Worm (Caenorhabditis elegans) whole organism, L4 larva: Measurements from ENCODE around the gene Y37B11A.3.

Experiments
- F37D6.2 ChIP-seq: sonication (generic microtip); optimal IDR thresholded peaks from 2 replicates; lab custom pipeline; 2016; ENCODE audit warnings: mild to moderate bottlenecking, missing genetic modification characterization, missing compliant biosample characterization
- F44E2.7 ChIP-seq: fragments of 200-800 bp; sonication (Bioruptor generic); IDR thresholded peaks from 2 replicates; pipeline ENCODE4 v2.1.2; 2022; ENCODE audit warnings: missing genetic modification characterization, missing compliant biosample characterization
- Y105C5A.15 ChIP-seq: fragments of 200-800 bp; sonication (Bioruptor generic); IDR thresholded peaks from 2 replicates; pipeline ENCODE4 v1.3.6; 2022; ENCODE audit warnings: missing genetic modification characterization, missing compliant biosample characterization
- Y48G9A.11 ChIP-seq: fragments of 200-800 bp; sonication (Bioruptor generic); IDR thresholded peaks from 2 replicates; pipeline ENCODE4 v1.3.6; 2022; ENCODE audit warnings: missing genetic modification reagents, missing genetic modification characterization, missing compliant biosample characterization
- Y75B8A.6 ChIP-seq: fragments of 200-800 bp; sonication (Bioruptor generic); IDR thresholded peaks from 2 replicates; pipeline ENCODE4 v1.3.6; 2022; ENCODE audit warnings: missing genetic modification reagents, missing genetic modification characterization, missing compliant biosample characterization
- ZK546.5 ChIP-seq, 2 experiments: sonication (generic microtip); optimal IDR thresholded peaks; 2 replicates each; lab custom pipeline; 2017; ENCODE audit warnings: missing biosample characterization in 2 of 2, missing genetic modification characterization in 2 of 2
- aha-1 ChIP-seq: fragments of 150-350 bp; peaks from one replicate; lab custom pipeline; 2014; ENCODE audit warnings: missing biosample characterization, missing genetic modification characterization
- ama-1 ChIP-seq: fragments of 150-350 bp; optimal IDR thresholded peaks from 2 replicates; lab custom pipeline; 2014; ENCODE audit warnings: inconsistent platforms, mixed read lengths
- attf-4 ChIP-seq: sonication (generic microtip); optimal IDR thresholded peaks from 3 replicates; lab custom pipeline; 2017; ENCODE audit warnings: missing biosample characterization, missing genetic modification characterization
- ceh-20 ChIP-seq: fragments of 200-800 bp; sonication (Bioruptor generic); IDR thresholded peaks from 2 replicates; pipeline ENCODE4 v1.3.6; 2022; ENCODE audit warnings: missing genetic modification reagents, missing genetic modification characterization, missing compliant biosample characterization
- ceh-44 ChIP-seq: fragments of 200-800 bp; sonication (Bioruptor generic); IDR thresholded peaks from 2 replicates; pipeline ENCODE4 v1.3.6; 2022; ENCODE audit warnings: missing genetic modification reagents, missing genetic modification characterization, missing compliant biosample characterization
- ctbp-1 ChIP-seq: fragments of 200-800 bp; sonication (Bioruptor generic); IDR thresholded peaks from 2 replicates; pipeline ENCODE4 v1.3.6; 2022; ENCODE audit warnings: missing genetic modification reagents, missing genetic modification characterization, missing compliant biosample characterization
- daf-16 ChIP-seq, 3 experiments: sonication (generic microtip); optimal IDR thresholded peaks; 2 replicates each; lab custom pipeline; 2016 to 2017; ENCODE audit warnings: missing genetic modification characterization in 3 of 3, missing genetic modification reagents in 3 of 3, mild to moderate bottlenecking in 2 of 3, missing compliant biosample characterization in 2 of 3, missing biosample characterization in 1 of 3, moderate library complexity in 1 of 3
- dmd-6 ChIP-seq: fragments of 200-800 bp; sonication (Bioruptor generic); IDR thresholded peaks from 2 replicates; pipeline ENCODE4 v1.3.6; 2022; ENCODE audit warnings: missing genetic modification reagents, missing genetic modification characterization, missing compliant biosample characterization
- dmd-9 ChIP-seq: fragments of 200-800 bp; sonication (Bioruptor generic); IDR thresholded peaks from 2 replicates; pipeline ENCODE4 v1.3.6; 2022; ENCODE audit warnings: missing genetic modification reagents, missing genetic modification characterization, missing compliant biosample characterization
- dpl-1 ChIP-seq: fragments of 150-350 bp; optimal IDR thresholded peaks from 2 replicates; lab custom pipeline; 2014; ENCODE audit warnings: missing biosample characterization, missing genetic modification reagents, missing genetic modification characterization
- duxl-1 ChIP-seq: sonication (generic microtip); optimal IDR thresholded peaks from 2 replicates; lab custom pipeline; 2016; ENCODE audit warnings: mild to moderate bottlenecking, missing genetic modification characterization, moderate library complexity, missing compliant biosample characterization; ENCODE audit not compliant: poor library complexity
- dve-1 ChIP-seq: sonication (generic microtip); optimal IDR thresholded peaks from 2 replicates; lab custom pipeline; 2017; ENCODE audit warnings: antibody characterized with exemption, mild to moderate bottlenecking, missing genetic modification characterization, missing compliant biosample characterization; ENCODE audit not compliant: insufficient read depth
- fos-1 ChIP-seq: fragments of 150-350 bp; optimal IDR thresholded peaks from 2 replicates; lab custom pipeline; 2014; ENCODE audit warnings: missing biosample characterization, missing genetic modification characterization
- hif-1 ChIP-seq, 2 experiments: sonication (generic microtip); optimal IDR thresholded peaks; 2 replicates each; lab custom pipeline; 2016 to 2017; ENCODE audit warnings: missing compliant biosample characterization in 2 of 2, missing genetic modification characterization in 2 of 2, missing genetic modification reagents in 2 of 2, missing genotype in 2 of 2, mild to moderate bottlenecking in 1 of 2
- hlh-11 ChIP-seq: fragments of 200-800 bp; sonication (Bioruptor generic); optimal IDR thresholded peaks from 2 replicates; lab custom pipeline; 2018; ENCODE audit warnings: mild to moderate bottlenecking, missing genetic modification characterization, missing compliant biosample characterization
- hlh-30 ChIP-seq: sonication (generic microtip); optimal IDR thresholded peaks from 2 replicates; lab custom pipeline; 2017; ENCODE audit warnings: antibody characterized with exemption, mild to moderate bottlenecking, missing genetic modification characterization, missing compliant biosample characterization; ENCODE audit not compliant: insufficient read depth
- hmg-1.1 ChIP-seq: fragments of 200-800 bp; sonication (Bioruptor generic); IDR thresholded peaks from 2 replicates; pipeline ENCODE4 v1.3.6; 2022; ENCODE audit warnings: missing genetic modification reagents, missing genetic modification characterization, missing compliant biosample characterization
- jun-1 ChIP-seq: fragments of 150-350 bp; optimal IDR thresholded peaks from 2 replicates; lab custom pipeline; 2014; ENCODE audit warnings: missing biosample characterization, missing genetic modification reagents, missing genetic modification characterization
- lin-13 ChIP-seq: fragments of 150-350 bp; optimal IDR thresholded peaks from 2 replicates; lab custom pipeline; 2014; ENCODE audit warnings: missing biosample characterization, missing genetic modification reagents, missing genetic modification characterization
- lsy-2 ChIP-seq, 2 experiments: fragments of 150-350 bp in 1 of 2; sonication (generic microtip) in 1 of 2; optimal IDR thresholded peaks; 2 replicates each; lab custom pipeline; 2014 to 2017; ENCODE audit warnings: missing biosample characterization in 2 of 2, missing genetic modification characterization in 2 of 2
- mdt-29 ChIP-seq: fragments of 200-800 bp; sonication (Bioruptor generic); IDR thresholded peaks from 2 replicates; pipeline ENCODE4 v1.3.6; 2022; ENCODE audit warnings: missing genetic modification reagents, missing genetic modification characterization, missing compliant biosample characterization
- mep-1 ChIP-seq: fragments of 150-350 bp; sonication (generic microtip); optimal IDR thresholded peaks from 3 replicates; lab custom pipeline; 2014; ENCODE audit warnings: missing biosample characterization, missing genetic modification characterization
- mes-2 ChIP-seq: sonication (generic microtip); optimal IDR thresholded peaks from 2 replicates; lab custom pipeline; 2016; ENCODE audit warnings: missing genotype, mild to moderate bottlenecking, missing genetic modification characterization, missing compliant biosample characterization; ENCODE audit not compliant: poor library complexity, severe bottlenecking
- mxl-3 ChIP-seq: fragments of 200-800 bp; sonication (Bioruptor generic); optimal IDR thresholded peaks from 2 replicates; lab custom pipeline; 2018; ENCODE audit warnings: mild to moderate bottlenecking, missing genetic modification characterization, missing compliant biosample characterization
- nhr-102 ChIP-seq: sonication (generic microtip); optimal IDR thresholded peaks from 2 replicates; lab custom pipeline; 2016; ENCODE audit warnings: mild to moderate bottlenecking, missing genetic modification characterization, moderate library complexity, missing compliant biosample characterization
- nhr-11 ChIP-seq: fragments of 150-350 bp; optimal IDR thresholded peaks from 2 replicates; lab custom pipeline; 2014; ENCODE audit warnings: missing biosample characterization, missing genetic modification characterization
- nhr-28 ChIP-seq: fragments of 150-350 bp; optimal IDR thresholded peaks from 2 replicates; lab custom pipeline; 2014; ENCODE audit warnings: missing biosample characterization, missing genetic modification characterization
- nhr-48 ChIP-seq: sonication (generic microtip); optimal IDR thresholded peaks from 2 replicates; lab custom pipeline; 2016; ENCODE audit warnings: mild to moderate bottlenecking, missing genetic modification characterization, missing compliant biosample characterization
- nhr-77 ChIP-seq: fragments of 150-350 bp; optimal IDR thresholded peaks from 2 replicates; lab custom pipeline; 2014; ENCODE audit warnings: missing biosample characterization, missing genetic modification characterization
- php-3 ChIP-seq: fragments of 200-800 bp; sonication (Bioruptor generic); IDR thresholded peaks from 2 replicates; pipeline ENCODE4 v1.3.6; 2022; ENCODE audit warnings: missing genetic modification reagents, missing genetic modification characterization, missing compliant biosample characterization
- rbr-2 ChIP-seq: sonication (generic microtip); optimal IDR thresholded peaks from 2 replicates; lab custom pipeline; 2016; ENCODE audit warnings: missing genotype, missing genetic modification characterization, missing compliant biosample characterization
- set-16 ChIP-seq: fragments of 200-800 bp; sonication (Bioruptor generic); IDR thresholded peaks from 2 replicates; pipeline ENCODE4 v1.3.6; 2022; ENCODE audit warnings: missing genetic modification reagents, missing genetic modification characterization, missing compliant biosample characterization
- spr-1 ChIP-seq: sonication (generic microtip); optimal IDR thresholded peaks from 2 replicates; lab custom pipeline; 2016; ENCODE audit warnings: mild to moderate bottlenecking, missing genetic modification characterization, missing compliant biosample characterization
- spr-3 ChIP-seq: fragments of 200-800 bp; sonication (Bioruptor generic); optimal IDR thresholded peaks from 2 replicates; lab custom pipeline; 2018; ENCODE audit warnings: mild to moderate bottlenecking, missing genetic modification characterization, missing compliant biosample characterization
- tra-1 ChIP-seq: fragments of 200-800 bp; sonication (Bioruptor generic); IDR thresholded peaks from 2 replicates; pipeline ENCODE4 v1.3.6; 2022; ENCODE audit warnings: missing genetic modification reagents, missing genetic modification characterization, missing compliant biosample characterization
- unc-62 ChIP-seq, 3 experiments: fragments of 150-350 bp in 1 of 3; sonication (generic microtip); optimal IDR thresholded peaks in 2 of 3; peaks in 1 of 3; 1 replicate in 1 of 3; 2 replicates in 2 of 3; lab custom pipeline; 2014 to 2017; ENCODE audit warnings: missing biosample characterization in 3 of 3, missing genetic modification characterization in 3 of 3, missing genetic modification reagents in 3 of 3, missing genotype in 1 of 3
- vab-7 ChIP-seq: fragments of 200-800 bp; sonication (Bioruptor generic); IDR thresholded peaks from 2 replicates; pipeline ENCODE4 v1.3.6; 2022; ENCODE audit warnings: missing genetic modification reagents, missing genetic modification characterization, missing compliant biosample characterization
- zfp-3 ChIP-seq: fragments of 200-800 bp; sonication (Bioruptor generic); conservative IDR thresholded peaks from 2 replicates; pipeline ENCODE4 v1.3.6; 2022; ENCODE audit warnings: missing genetic modification reagents, missing genetic modification characterization, missing compliant biosample characterization
- ztf-7 ChIP-seq: fragments of 150-350 bp; optimal IDR thresholded peaks from 2 replicates; lab custom pipeline; 2014; ENCODE audit warnings: missing biosample characterization, missing genetic modification characterization

The Y37B11A.3 gene

DNA sequence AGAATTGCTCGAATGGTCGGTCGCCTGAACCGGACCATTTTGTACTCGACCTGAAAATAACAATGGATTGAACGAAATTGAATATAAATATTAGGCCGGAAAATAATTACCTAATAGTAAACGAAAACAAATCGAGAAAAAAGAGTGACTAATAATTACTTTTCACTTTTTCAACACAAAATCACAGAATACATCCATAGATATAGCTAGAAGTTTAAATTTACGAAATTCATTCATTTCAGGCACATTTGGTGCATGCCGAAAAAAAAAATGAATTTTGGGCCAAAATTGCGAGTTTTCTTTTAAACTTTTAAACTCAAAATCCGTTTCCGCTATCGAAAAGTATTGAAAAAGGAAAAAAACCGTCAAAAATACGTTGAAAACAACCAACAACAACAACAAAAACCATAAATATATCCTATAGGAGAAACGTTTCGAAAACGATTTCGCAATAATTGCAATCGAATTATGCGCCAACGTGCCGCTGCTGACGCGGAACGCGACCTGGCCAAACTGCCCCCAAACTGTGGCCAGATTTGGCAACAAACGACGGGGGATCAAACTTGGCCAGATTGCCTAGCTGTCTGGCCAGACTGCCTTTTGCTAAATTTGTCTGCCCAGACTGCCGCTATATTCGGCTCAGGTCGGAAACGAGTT, at the start of gene Y37B11A.3:
Gene Y37B11A.3, minus strand, starts transcription at position 51 of the 657 bp plus-strand sequence.
- TF ChIP-seq nhr-77 (peak; percentile 39), Y105C5A.15 (GFP tag; lab: Robert Waterston, UW) (no peak), spr-1 (tag; lab: Kevin White, UChicago) (peak; percentile 42), Y75B8A.6 (0 out of 2 replicates have a peak, but pooled peaks have one; percentile 43), F44E2.7 (GFP tag; lab: Robert Waterston, UW) (no peak), hlh-11 (peak; percentile 61), fos-1 (tag; lab: Kevin White, UChicago) (no peak), ceh-44 (GFP tag; lab: Robert Waterston, UW) (no peak), mes-2 (tag; lab: Kevin White, UChicago) (peak; percentile 84), dmd-6 (GFP tag; lab: Robert Waterston, UW) (peak; percentile 72), lsy-2 (tag; optimal IDR thresholded peaks at IDR 0.05; lab: Kevin White, UChicago) (peak in 1 of 2 experiments; percentile 78), nhr-11 (tag; lab: Kevin White, UChicago) (peak; percentile 18), nhr-48 (tag; lab: Kevin White, UChicago) (peak; percentile 33), vab-7 (GFP tag; lab: Robert Waterston, UW) (peak; percentile 19; the same call in 1 of the 2 replicates), jun-1 (tag; lab: Kevin White, UChicago) (peak; percentile 26), spr-3 (no peak), Y48G9A.11 (GFP tag; lab: Robert Waterston, UW) (no peak; the same call in 1 of the 2 replicates), F37D6.2 (tag; lab: Kevin White, UChicago) (peak; percentile 21), ama-1 (no peak), mxl-3 (GFP tag; lab: Kevin White, UChicago) (peak; percentile 58), ctbp-1 (GFP tag; lab: Robert Waterston, UW) (peak; percentile 51; the same call in 1 of the 2 replicates), aha-1 (tag; lab: Kevin White, UChicago) (peak; percentile 98), attf-4 (tag; lab: Kevin White, UChicago) (no peak), set-16 (GFP tag; lab: Robert Waterston, UW) (peak; percentile 33; the same call in 1 of the 2 replicates), dpl-1 (GFP tag; lab: Kevin White, UChicago) (peak; percentile 75), mdt-29 (GFP tag; lab: Robert Waterston, UW) (peak; percentile 22; the same call in 1 of the 2 replicates), tra-1 (GFP tag; lab: Robert Waterston, UW) (0 out of 2 replicates have a peak, but pooled peaks have one; percentile 48), lin-13 (GFP tag; lab: Kevin White, UChicago) (peak; percentile 56), nhr-28 (tag; lab: Kevin White, UChicago) (peak; percentile 15), hmg-1.1 (GFP tag; lab: Robert Waterston, UW) (peak; percentile 83), dmd-9 (GFP tag; lab: Robert Waterston, UW) (peak; percentile 62; the same call in 1 of the 2 replicates), duxl-1 (peak; percentile 39), rbr-2 (tag; lab: Kevin White, UChicago) (peak; percentile 65), hlh-30 (tag; lab: Kevin White, UChicago) (peak; percentile 7), ceh-20 (GFP tag; lab: Robert Waterston, UW) (peak; percentile 68; the same call in 1 of the 2 replicates), unc-62 (GFP tag; optimal IDR thresholded peaks at IDR 0.05 in 1 of 2; lab: Kevin White, UChicago) (no peak), unc-62 (tag; optimal IDR thresholded peaks at IDR 0.05; lab: Kevin White, UChicago) (no peak), hif-1 (tag; optimal IDR thresholded peaks at IDR 0.05; lab: Kevin White, UChicago) (peak in 1 of 2 experiments; percentile 45), php-3 (GFP tag; lab: Robert Waterston, UW) (0 out of 2 replicates have a peak, but pooled peaks have one; percentile 35), ZK546.5 (tag; optimal IDR thresholded peaks at IDR 0.05; lab: Kevin White, UChicago) (no peak), nhr-102 (tag; lab: Kevin White, UChicago) (peak; percentile 67), ztf-7 (tag; lab: Kevin White, UChicago) (no peak), dve-1 (peak; percentile 73), mep-1 (tag; lab: Kevin White, UChicago) (peak; percentile 76), zfp-3 (GFP tag; lab: Robert Waterston, UW) (no peak; the same call in 1 of the 2 replicates), daf-16 (GFP tag; optimal IDR thresholded peaks at IDR 0.05; lab: Kevin White, UChicago) (no peak), daf-16 (tag; optimal IDR thresholded peaks at IDR 0.05; lab: Kevin White, UChicago) (no peak)
